Worm (Caenorhabditis elegans) whole organism, L1 larva: ENCODE data around the gene srlf-11.

Experiments used
- aha-1 ChIP-seq: fragments of 150-350 bp; optimal IDR thresholded peaks from 2 replicates; lab custom pipeline; 2014; ENCODE audit warnings: missing biosample characterization, missing genetic modification characterization
- elt-3 ChIP-seq, 6 experiments: fragments of 150-350 bp in 1 of 6; sonication (generic microtip); optimal IDR thresholded peaks; 2 replicates each; lab custom pipeline; 2017 to 2018; ENCODE audit warnings: missing biosample characterization in 6 of 6, missing genetic modification characterization in 6 of 6, inconsistent platforms in 1 of 6
- fos-1 ChIP-seq: fragments of 150-350 bp; optimal IDR thresholded peaks from 2 replicates; lab custom pipeline; 2014; ENCODE audit warnings: missing biosample characterization, missing genetic modification characterization
- nhr-11 ChIP-seq: fragments of 150-350 bp; optimal IDR thresholded peaks from 2 replicates; lab custom pipeline; 2014; ENCODE audit warnings: missing biosample characterization, missing genetic modification characterization
- snpc-4 ChIP-seq: fragments of 150-350 bp; optimal IDR thresholded peaks from 2 replicates; lab custom pipeline; 2014; ENCODE audit warnings: missing biosample characterization, missing genetic modification characterization
- sox-4 ChIP-seq: sonication (generic microtip); optimal IDR thresholded peaks from 2 replicates; lab custom pipeline; 2016; ENCODE audit warnings: missing genetic modification characterization, missing compliant biosample characterization
- unc-62 ChIP-seq: fragments of 150-350 bp; optimal IDR thresholded peaks from 2 replicates; lab custom pipeline; 2014; ENCODE audit warnings: missing biosample characterization, missing genetic modification reagents, missing genetic modification characterization

ce11 chrIV:10909708-10910107 is 23.9 kb upstream of the srlf-11 start, which contains the start of gene pyk-2:
- TF ChIP-seq snpc-4 (tag; lab: Kevin White, UChicago) (no peak), nhr-11 (tag; lab: Kevin White, UChicago) (no peak), sox-4 (tag; lab: Kevin White, UChicago) (no peak), aha-1 (tag; lab: Kevin White, UChicago) (no peak), elt-3 (tag; optimal IDR thresholded peaks at IDR 0.05; lab: Kevin White, UChicago) (peak in 3 of 6 experiments; percentile 29 to 65 (median 64)), fos-1 (tag; lab: Kevin White, UChicago) (no peak), unc-62 (GFP tag; lab: Kevin White, UChicago) (no peak)
